Worm (Caenorhabditis elegans) whole organism, late embryonic: ENCODE measurements around the gene sgn-1.

Source experiments
- C08G9.2 ChIP-seq: sonication (generic microtip); optimal IDR thresholded peaks from 2 replicates; lab custom pipeline; 2016; ENCODE audit warnings: mild to moderate bottlenecking, missing genetic modification characterization, moderate library complexity, missing compliant biosample characterization
- K09A11.1 ChIP-seq: sonication (generic microtip); optimal IDR thresholded peaks from 2 replicates; lab custom pipeline; 2017; ENCODE audit warnings: antibody characterized with exemption, mild to moderate bottlenecking, missing genetic modification characterization, missing compliant biosample characterization; ENCODE audit not compliant: insufficient read depth
- ceh-18 ChIP-seq: sonication (generic microtip); optimal IDR thresholded peaks from 2 replicates; lab custom pipeline; 2016; ENCODE audit warnings: missing genetic modification characterization, missing compliant biosample characterization
- ceh-19 ChIP-seq: fragments of 200-800 bp; sonication (Bioruptor generic); optimal IDR thresholded peaks from 2 replicates; lab custom pipeline; 2018; ENCODE audit warnings: mild to moderate bottlenecking, missing genetic modification characterization, missing compliant biosample characterization
- ceh-31 ChIP-seq: sonication (generic microtip); optimal IDR thresholded peaks from 2 replicates; lab custom pipeline; 2016; ENCODE audit warnings: missing genetic modification characterization, missing compliant biosample characterization
- ceh-34 ChIP-seq: sonication (generic microtip); optimal IDR thresholded peaks from 2 replicates; lab custom pipeline; 2016; ENCODE audit warnings: mild to moderate bottlenecking, missing genetic modification characterization, missing compliant biosample characterization
- ceh-48 ChIP-seq: sonication (generic microtip); optimal IDR thresholded peaks from 2 replicates; lab custom pipeline; 2016; ENCODE audit warnings: missing genetic modification characterization, inconsistent platforms, missing compliant biosample characterization
- dmd-4 ChIP-seq: sonication (generic microtip); optimal IDR thresholded peaks from 2 replicates; lab custom pipeline; 2016; ENCODE audit warnings: borderline replicate concordance, missing genetic modification characterization, missing compliant biosample characterization
- elt-2 ChIP-seq: sonication (generic microtip); optimal IDR thresholded peaks from 2 replicates; lab custom pipeline; 2016; ENCODE audit warnings: missing genetic modification reagents, missing genetic modification characterization, missing compliant biosample characterization
- eyg-1 ChIP-seq: sonication (generic microtip); optimal IDR thresholded peaks from 2 replicates; lab custom pipeline; 2016; ENCODE audit warnings: missing genotype, missing genetic modification characterization, missing compliant biosample characterization
- fax-1 ChIP-seq: sonication (generic microtip); optimal IDR thresholded peaks from 2 replicates; lab custom pipeline; 2016; ENCODE audit warnings: missing genotype, missing genetic modification characterization, missing compliant biosample characterization
- gmeb-2 ChIP-seq: sonication (generic microtip); optimal IDR thresholded peaks from 2 replicates; lab custom pipeline; 2016; ENCODE audit warnings: missing genetic modification characterization, inconsistent platforms, missing compliant biosample characterization
- hlh-30 ChIP-seq: sonication (generic microtip); optimal IDR thresholded peaks from 2 replicates; lab custom pipeline; 2017; ENCODE audit warnings: antibody characterized with exemption, missing genetic modification characterization, missing compliant biosample characterization; ENCODE audit not compliant: insufficient read depth
- lin-11 ChIP-seq: fragments of 200-800 bp; sonication (Bioruptor generic); optimal IDR thresholded peaks from 2 replicates; lab custom pipeline; 2018; ENCODE audit warnings: mild to moderate bottlenecking, missing genetic modification characterization, missing compliant biosample characterization
- madf-2 ChIP-seq: sonication (generic microtip); optimal IDR thresholded peaks from 2 replicates; lab custom pipeline; 2017; ENCODE audit warnings: missing genetic modification characterization, missing compliant biosample characterization
- nfya-1 ChIP-seq: sonication (generic microtip); optimal IDR thresholded peaks from 2 replicates; lab custom pipeline; 2017; ENCODE audit warnings: missing genetic modification characterization, mild to moderate bottlenecking, missing compliant biosample characterization, antibody characterized with exemption, moderate library complexity
- odd-2 ChIP-seq: sonication (generic microtip); optimal IDR thresholded peaks from 2 replicates; lab custom pipeline; 2017; ENCODE audit warnings: antibody characterized with exemption, mild to moderate bottlenecking, missing genetic modification characterization, missing compliant biosample characterization
- pax-1 ChIP-seq: fragments of 150-350 bp; optimal IDR thresholded peaks from 2 replicates; lab custom pipeline; 2014; ENCODE audit warnings: missing biosample characterization, missing genetic modification characterization
- pha-2 ChIP-seq: sonication (generic microtip); optimal IDR thresholded peaks from 2 replicates; lab custom pipeline; 2017; ENCODE audit warnings: mild to moderate bottlenecking, missing genetic modification characterization, missing compliant biosample characterization
- pha-4 ChIP-seq: fragments of 150-350 bp; optimal IDR thresholded peaks from 2 replicates; lab custom pipeline; 2018; ENCODE audit warnings: missing biosample characterization, missing genetic modification reagents, missing genetic modification characterization
- pqm-1 ChIP-seq: sonication (generic microtip); optimal IDR thresholded peaks from 2 replicates; lab custom pipeline; 2016; ENCODE audit warnings: missing genetic modification characterization, missing compliant biosample characterization
- rnt-1 ChIP-seq: sonication (generic microtip); optimal IDR thresholded peaks from 2 replicates; lab custom pipeline; 2016; ENCODE audit warnings: missing genetic modification characterization, missing compliant biosample characterization
- sdc-2 ChIP-seq: sonication (generic microtip); optimal IDR thresholded peaks from 2 replicates; lab custom pipeline; 2016; ENCODE audit warnings: missing genotype, missing genetic modification characterization, missing compliant biosample characterization
- sox-4 ChIP-seq: sonication (generic microtip); optimal IDR thresholded peaks from 2 replicates; lab custom pipeline; 2017; ENCODE audit warnings: mild to moderate bottlenecking, missing genetic modification characterization, inconsistent platforms, missing compliant biosample characterization
- ttx-3 ChIP-seq: sonication (generic microtip); optimal IDR thresholded peaks from 2 replicates; lab custom pipeline; 2016; ENCODE audit warnings: missing genetic modification reagents, missing genetic modification characterization, missing compliant biosample characterization
- unc-42 ChIP-seq: sonication (generic microtip); optimal IDR thresholded peaks from 2 replicates; lab custom pipeline; 2016; ENCODE audit warnings: missing genotype, missing genetic modification characterization, missing compliant biosample characterization
- zip-5 ChIP-seq: sonication (generic microtip); optimal IDR thresholded peaks from 2 replicates; lab custom pipeline; 2016; ENCODE audit warnings: missing genetic modification characterization, missing compliant biosample characterization
- ztf-16 ChIP-seq: sonication (generic microtip); optimal IDR thresholded peaks from 2 replicates; lab custom pipeline; 2017; ENCODE audit warnings: missing genetic modification characterization, missing compliant biosample characterization

sgn-1 gene

DNA sequence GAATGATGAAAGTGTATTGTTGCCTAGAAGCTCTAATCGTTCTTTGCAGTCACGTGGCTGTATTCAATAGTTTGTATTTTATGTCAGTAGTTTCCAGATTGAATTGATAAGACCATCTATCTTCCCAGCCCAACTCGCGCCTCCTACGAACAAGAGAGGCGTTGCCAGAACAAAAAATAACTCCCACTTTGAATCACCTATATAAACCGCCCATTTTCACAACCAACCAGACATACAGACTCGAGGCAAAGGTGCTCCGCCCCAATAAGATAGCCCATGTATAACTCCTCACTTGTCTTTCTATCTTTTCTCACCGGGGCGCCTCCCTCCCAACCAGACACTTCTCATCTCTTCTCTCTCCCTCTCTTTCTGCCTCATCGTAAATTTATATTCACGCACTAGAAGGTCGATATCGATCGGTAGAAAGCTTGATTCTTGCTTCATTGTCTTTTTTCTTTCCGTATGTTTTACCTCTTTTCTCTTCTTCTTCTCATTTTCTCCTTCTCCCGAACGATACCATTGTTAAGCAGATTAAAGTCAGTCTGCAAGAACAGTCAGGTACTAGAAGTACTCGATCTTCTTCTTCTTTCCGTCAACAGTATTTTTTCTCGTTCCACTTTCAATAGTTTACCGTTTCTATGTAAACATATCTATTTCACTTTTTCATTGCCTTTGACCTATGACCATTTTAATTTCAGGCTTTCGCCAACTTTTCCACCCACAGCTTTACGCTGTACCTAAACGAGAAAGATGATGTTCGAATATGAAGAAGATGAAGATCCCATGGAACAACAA, 39.9 kb downstream of the sgn-1 start, which contains the start of gene mak-1:
TSS of gene mak-1 (plus strand) at position 693 of the 795 bp plus-strand sequence.
- TF ChIP-seq nfya-1 (tag; lab: Kevin White, UChicago) (peak; percentile 32), dmd-4 (no peak), ttx-3 (tag; lab: Kevin White, UChicago) (no peak), zip-5 (tag; lab: Kevin White, UChicago) (no peak), madf-2 (tag; lab: Kevin White, UChicago) (no peak), ceh-19 (GFP tag; lab: Kevin White, UChicago) (no peak), C08G9.2 (peak; percentile 41), rnt-1 (tag; lab: Kevin White, UChicago) (peak; percentile 4), ceh-18 (tag; lab: Kevin White, UChicago) (peak; percentile 68), fax-1 (no peak)

- TF ChIP-seq hlh-30 (peak; percentile 25), eyg-1 (tag; lab: Kevin White, UChicago) (no peak), ceh-34 (tag; lab: Kevin White, UChicago) (no peak), unc-42 (tag; lab: Kevin White, UChicago) (peak; percentile 40), ceh-48 (tag; lab: Kevin White, UChicago) (peak; percentile 2)
Measured at ce11 chrII:8742972-8743371, 40.5 kb downstream of the sgn-1 start.

DNA sequence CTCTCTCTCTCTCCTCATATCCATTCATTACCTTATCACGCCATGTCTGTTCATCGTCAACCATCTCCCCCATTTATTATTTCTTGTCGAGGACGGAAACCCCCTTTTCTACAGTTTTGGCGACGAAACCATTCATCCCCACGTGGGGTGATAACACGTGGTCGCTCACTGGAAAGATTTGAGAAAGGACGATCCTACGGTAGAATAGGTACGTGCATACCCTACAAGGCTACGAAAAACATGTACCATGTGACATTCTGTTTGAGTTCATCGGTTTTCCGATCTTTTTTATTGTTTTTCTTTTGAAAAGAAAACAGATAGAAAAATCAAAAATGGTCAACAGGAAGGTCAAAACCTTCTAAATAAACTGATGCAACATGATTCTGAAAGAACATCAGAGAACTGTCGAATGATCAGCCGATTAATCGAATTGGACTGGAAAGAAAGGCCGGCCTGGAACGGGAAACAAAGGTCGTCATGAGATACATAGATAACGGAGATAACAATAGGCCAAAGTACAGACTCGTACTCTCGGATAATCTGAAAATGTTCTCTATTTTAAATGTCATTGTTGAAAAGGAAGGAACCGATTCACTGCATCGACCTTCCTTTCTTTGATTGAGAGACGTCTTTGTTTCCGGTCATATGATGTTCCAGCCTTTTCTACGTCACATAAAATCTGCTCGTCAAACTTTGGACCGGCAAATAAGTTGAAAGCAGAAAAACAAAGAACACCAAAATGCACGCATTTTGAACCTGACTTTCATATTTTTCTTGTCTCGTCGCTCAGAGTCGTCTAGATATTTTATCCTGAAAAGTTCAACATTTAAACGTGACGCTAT, 41.2 kb downstream of the sgn-1 start:
- TF ChIP-seq odd-2 (tag; lab: Kevin White, UChicago) (no peak), ztf-16 (no peak), madf-2 (tag; lab: Kevin White, UChicago) (no peak), zip-5 (tag; lab: Kevin White, UChicago) (no peak), sox-4 (tag; lab: Kevin White, UChicago) (no peak), sdc-2 (tag; lab: Kevin White, UChicago) (no peak), pha-2 (tag; lab: Kevin White, UChicago) (no peak), pha-4 (tag; lab: Kevin White, UChicago) (no peak), fax-1 (no peak), pqm-1 (tag; lab: Kevin White, UChicago) (no peak), pax-1 (tag; lab: Kevin White, UChicago) (no peak), gmeb-2 (tag; lab: Kevin White, UChicago) (no peak)
- TF ChIP-seq, all 69 proteins: peak for 0

ce11 chrII:8741277-8741676, 42.2 kb downstream of the sgn-1 start:
- no peak for TF ChIP-seq K09A11.1 (tag; lab: Kevin White, UChicago)
- TF ChIP-seq hlh-30, result peak; percentile 35
- TF ChIP-seq, all 69 proteins: peak for 1

- no peak for TF ChIP-seq lin-11 (tag; lab: Kevin White, UChicago)
- peak; percentile 95 for TF ChIP-seq elt-2 (tag; lab: Kevin White, UChicago)
- no peak for TF ChIP-seq ceh-31 (tag; lab: Kevin White, UChicago)
- no peak for TF ChIP-seq pqm-1 (tag; lab: Kevin White, UChicago)
Measured at ce11 chrII:8740326-8740949, 43.0 kb downstream of the sgn-1 start.
